4 worm cellular contexts compared by ENCODE assay signal in the genomic region with DNA sequence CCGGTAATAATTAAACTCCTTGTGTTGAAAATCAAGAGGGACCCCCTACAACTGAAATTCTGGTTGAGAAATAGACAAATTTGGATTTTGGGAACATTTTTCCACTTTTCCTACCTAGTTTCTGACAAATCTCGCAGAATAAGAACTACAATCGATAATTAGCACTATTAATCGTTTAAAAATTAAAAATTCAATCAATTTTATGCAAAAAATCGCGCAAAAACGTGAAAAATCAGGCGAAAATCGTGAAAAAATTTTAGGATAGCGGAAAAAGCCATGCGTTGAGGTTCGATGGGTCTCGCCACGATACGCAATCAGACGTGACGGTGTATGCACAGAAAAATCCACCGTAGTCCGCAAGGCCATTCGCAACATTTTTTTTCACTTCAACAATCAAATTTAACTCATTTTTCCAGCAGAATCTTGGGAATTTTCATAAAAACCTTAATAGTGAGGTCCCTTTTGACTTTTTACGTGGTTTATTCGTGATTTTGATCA.
TF ChIP-seq lines count a peak whose summit lies in the region.

Gene lias-1 (minus strand): TSS at position 51 of the 498 bp plus-strand sequence.

TF ChIP-seq in whole organism, L2 larva, 48 proteins besides CTCF, POLR2A, EP300 and RAD21 (continued from another document):
- TF ChIP-seq ztf-11 (tag; optimal IDR thresholded peaks at IDR 0.05; lab: Kevin White, UChicago), result no peak
- peak; percentile 86 for TF ChIP-seq nhr-25 (tag; optimal IDR thresholded peaks at IDR 0.05; lab: Kevin White, UChicago)
- TF ChIP-seq peb-1 (tag; optimal IDR thresholded peaks at IDR 0.05; lab: Kevin White, UChicago), result no peak
- TF ChIP-seq unc-39 (tag; optimal IDR thresholded peaks at IDR 0.05; lab: Kevin White, UChicago), result no peak
- peak; percentile 88 for TF ChIP-seq crh-2 (tag; optimal IDR thresholded peaks at IDR 0.05; lab: Kevin White, UChicago)
- peak; percentile 76 for TF ChIP-seq fos-1 (tag; optimal IDR thresholded peaks at IDR 0.05; lab: Kevin White, UChicago)
- peak; percentile 23 for TF ChIP-seq mab-5 (tag; optimal IDR thresholded peaks at IDR 0.05; lab: Kevin White, UChicago)
- TF ChIP-seq dmd-4 (tag; optimal IDR thresholded peaks at IDR 0.05; lab: Kevin White, UChicago), result no peak
- no peak for TF ChIP-seq ztf-1 (GFP tag; conservative IDR thresholded peaks at IDR 0.05; lab: Robert Waterston, UW)
- no peak for TF ChIP-seq nhr-11 (tag; optimal IDR thresholded peaks at IDR 0.05; lab: Kevin White, UChicago)
- TF ChIP-seq lin-13 (GFP tag; optimal IDR thresholded peaks at IDR 0.05; lab: Kevin White, UChicago), result peak; percentile 85
- peak; percentile 55 for TF ChIP-seq sma-9 (GFP tag; optimal IDR thresholded peaks at IDR 0.05; lab: Kevin White, UChicago)
- TF ChIP-seq sma-9 (tag; optimal IDR thresholded peaks at IDR 0.05; lab: Kevin White, UChicago), result no peak
- peak; percentile 40 for TF ChIP-seq ztf-4 (tag; optimal IDR thresholded peaks at IDR 0.05; lab: Kevin White, UChicago)
- peak; percentile 29 for TF ChIP-seq zag-1 (tag; optimal IDR thresholded peaks at IDR 0.05; lab: Kevin White, UChicago)
- peak; percentile 43 for TF ChIP-seq sem-4 (tag; optimal IDR thresholded peaks at IDR 0.05; lab: Kevin White, UChicago)
- TF ChIP-seq unc-55 (GFP tag; optimal IDR thresholded peaks at IDR 0.05; lab: Kevin White, UChicago), result peak; percentile 93
- peak; percentile 79 for TF ChIP-seq gmeb-1 (tag; optimal IDR thresholded peaks at IDR 0.05; lab: Kevin White, UChicago)
- TF ChIP-seq nhr-77 (tag; optimal IDR thresholded peaks at IDR 0.05; lab: Kevin White, UChicago), result no peak
- TF ChIP-seq Y55F3AM.14 (GFP tag; optimal IDR thresholded peaks at IDR 0.05; lab: Kevin White, UChicago), result no peak
- TF ChIP-seq mdl-1 (tag; optimal IDR thresholded peaks at IDR 0.05; lab: Kevin White, UChicago), result peak in 1 of 2 experiments; percentile 21
- TF ChIP-seq lsy-2 (tag; optimal IDR thresholded peaks at IDR 0.05; lab: Kevin White, UChicago), result peak; percentile 91 to 98
- peak; percentile 92 for TF ChIP-seq C34F6.9 (tag; optimal IDR thresholded peaks at IDR 0.05; lab: Kevin White, UChicago)
- TF ChIP-seq ZK546.5 (tag; optimal IDR thresholded peaks at IDR 0.05; lab: Kevin White, UChicago), result no peak
- TF ChIP-seq nhr-12 (tag; optimal IDR thresholded peaks at IDR 0.05; lab: Kevin White, UChicago), result no peak
- no peak for TF ChIP-seq unc-62 (GFP tag; optimal IDR thresholded peaks at IDR 0.05; lab: Kevin White, UChicago)
- no peak for TF ChIP-seq elt-3 (tag; optimal IDR thresholded peaks at IDR 0.05; lab: Kevin White, UChicago)

TF ChIP-seq in whole organism, L4 larva, 104 proteins besides CTCF, POLR2A, EP300 and RAD21 (continued from another document and continues in another):
- peak; percentile 66 for TF ChIP-seq hmg-1.1 (GFP tag; IDR thresholded peaks at IDR 0.05; lab: Robert Waterston, UW)
- peak; percentile 76 for TF ChIP-seq T20F7.1 (GFP tag; optimal IDR thresholded peaks at IDR 0.05; lab: Kevin White, UChicago)
- TF ChIP-seq dmd-8 (GFP tag; IDR thresholded peaks at IDR 0.05; lab: Robert Waterston, UW), result no peak
- no peak for TF ChIP-seq mxl-2 (GFP tag; conservative IDR thresholded peaks at IDR 0.05; lab: Robert Waterston, UW)
- no peak for TF ChIP-seq lin-1 (GFP tag; IDR thresholded peaks at IDR 0.05; lab: Robert Waterston, UW)
- no peak for TF ChIP-seq nhr-76 (tag; optimal IDR thresholded peaks at IDR 0.05; lab: Kevin White, UChicago)
- peak; percentile 84 for TF ChIP-seq dpl-1 (GFP tag; optimal IDR thresholded peaks at IDR 0.05; lab: Kevin White, UChicago)
- no peak for TF ChIP-seq aha-1 (tag; lab: Kevin White, UChicago)
- no peak for TF ChIP-seq daf-12 (tag; optimal IDR thresholded peaks at IDR 0.05; lab: Kevin White, UChicago)
- no peak for TF ChIP-seq skn-1 (tag; optimal IDR thresholded peaks at IDR 0.05; lab: Kevin White, UChicago)
- peak; percentile 90 for TF ChIP-seq mes-2 (tag; optimal IDR thresholded peaks at IDR 0.05; lab: Kevin White, UChicago; ENCODE audit: poor library complexity, severe bottlenecking)
- TF ChIP-seq F49E8.2 (tag; optimal IDR thresholded peaks at IDR 0.05; lab: Kevin White, UChicago; ENCODE audit: borderline replicate concordance), result no peak
- TF ChIP-seq snpc-1.2 (GFP tag; IDR thresholded peaks at IDR 0.05; lab: Robert Waterston, UW), result no peak
- no peak for TF ChIP-seq egl-27 (tag; optimal IDR thresholded peaks at IDR 0.05; lab: Kevin White, UChicago)
- no peak for TF ChIP-seq nhr-111 (GFP tag; optimal IDR thresholded peaks at IDR 0.05; lab: Kevin White, UChicago)
- TF ChIP-seq nhr-28 (tag; optimal IDR thresholded peaks at IDR 0.05; lab: Kevin White, UChicago), result peak; percentile 68
- TF ChIP-seq nhr-237 (tag; optimal IDR thresholded peaks at IDR 0.05; lab: Kevin White, UChicago), result no peak
- TF ChIP-seq ama-1 (optimal IDR thresholded peaks at IDR 0.05; lab: Kevin White, UChicago), result peak; percentile 92
- TF ChIP-seq tag-97 (GFP tag; IDR thresholded peaks at IDR 0.05; lab: Robert Waterston, UW), result no peak
- TF ChIP-seq R02D3.7 (tag; optimal IDR thresholded peaks at IDR 0.05; lab: Kevin White, UChicago), result no peak
- no peak for TF ChIP-seq lin-29 (GFP tag; IDR thresholded peaks at IDR 0.05; lab: Robert Waterston, UW)
- TF ChIP-seq nhr-41 (GFP tag; IDR thresholded peaks at IDR 0.05; lab: Robert Waterston, UW), result no peak
- TF ChIP-seq D1046.2 (GFP tag; IDR thresholded peaks at IDR 0.05; lab: Robert Waterston, UW), result no peak
- no peak for TF ChIP-seq Y75B8A.6 (GFP tag; IDR thresholded peaks at IDR 0.05; lab: Robert Waterston, UW)
- TF ChIP-seq sdz-12 (GFP tag; optimal IDR thresholded peaks at IDR 0.05; lab: Kevin White, UChicago), result no peak
- no peak for TF ChIP-seq F44E2.7 (GFP tag; IDR thresholded peaks at IDR 0.05; lab: Robert Waterston, UW)
- no peak for TF ChIP-seq fos-1 (tag; optimal IDR thresholded peaks at IDR 0.05; lab: Kevin White, UChicago)
- TF ChIP-seq tra-1 (GFP tag; IDR thresholded peaks at IDR 0.05; lab: Robert Waterston, UW), result no peak
- TF ChIP-seq unc-130 (GFP tag; optimal IDR thresholded peaks at IDR 0.05; lab: Kevin White, UChicago), result peak; percentile 8
- TF ChIP-seq nhr-11 (tag; optimal IDR thresholded peaks at IDR 0.05; lab: Kevin White, UChicago), result peak; percentile 70
- peak; percentile 69 for TF ChIP-seq hlh-11 (tag; optimal IDR thresholded peaks at IDR 0.05; lab: Kevin White, UChicago)
- TF ChIP-seq gei-8 (GFP tag; optimal IDR thresholded peaks at IDR 0.05; lab: Kevin White, UChicago), result no peak
- TF ChIP-seq Y48G9A.11 (GFP tag; IDR thresholded peaks at IDR 0.05; lab: Robert Waterston, UW), result no peak
- TF ChIP-seq duxl-1 (tag; optimal IDR thresholded peaks at IDR 0.05; lab: Kevin White, UChicago; ENCODE audit: poor library complexity), result peak; percentile 21
- TF ChIP-seq nhr-6 (tag; optimal IDR thresholded peaks at IDR 0.05; lab: Kevin White, UChicago), result peak; percentile 73
- no peak for TF ChIP-seq nhr-42 (GFP tag; IDR thresholded peaks at IDR 0.05; lab: Robert Waterston, UW)

TF ChIP-seq in whole organism, late embryonic, 69 proteins besides CTCF, POLR2A, EP300 and RAD21 (continued from another document):
- no peak for TF ChIP-seq sox-2 (GFP tag; IDR thresholded peaks at IDR 0.05; lab: Robert Waterston, UW)
- peak; percentile 15 for TF ChIP-seq dve-1 (tag; optimal IDR thresholded peaks at IDR 0.05; lab: Kevin White, UChicago)
- TF ChIP-seq npax-4 (tag; optimal IDR thresholded peaks at IDR 0.05; lab: Kevin White, UChicago), result no peak
- TF ChIP-seq tbx-2 (tag; optimal IDR thresholded peaks at IDR 0.05; lab: Kevin White, UChicago), result peak; percentile 75
- peak; percentile 35 for TF ChIP-seq madf-2 (tag; optimal IDR thresholded peaks at IDR 0.05; lab: Kevin White, UChicago)
- TF ChIP-seq ttx-3 (tag; optimal IDR thresholded peaks at IDR 0.05; lab: Kevin White, UChicago), result peak; percentile 13
- no peak for TF ChIP-seq nhr-232 (tag; optimal IDR thresholded peaks at IDR 0.05; lab: Kevin White, UChicago)
- no peak for TF ChIP-seq ceh-22 (tag; optimal IDR thresholded peaks at IDR 0.05; lab: Kevin White, UChicago)
- TF ChIP-seq ama-1 (optimal IDR thresholded peaks at IDR 0.05; lab: Kevin White, UChicago), result no peak
- TF ChIP-seq rnt-1 (tag; optimal IDR thresholded peaks at IDR 0.05; lab: Kevin White, UChicago), result peak; percentile 3
- TF ChIP-seq unc-55 (GFP tag; optimal IDR thresholded peaks at IDR 0.05; lab: Kevin White, UChicago), result peak; percentile 54
- TF ChIP-seq ceh-31 (tag; optimal IDR thresholded peaks at IDR 0.05; lab: Kevin White, UChicago), result peak; percentile 60
- no peak for TF ChIP-seq hlh-15 (tag; optimal IDR thresholded peaks at IDR 0.05; lab: Kevin White, UChicago)
- peak; percentile 42 for TF ChIP-seq ceh-34 (tag; optimal IDR thresholded peaks at IDR 0.05; lab: Kevin White, UChicago)

TF ChIP-seq in whole organism, mixed stage, embryonic, 35 proteins besides CTCF, POLR2A, EP300 and RAD21 (continued from another document):
- TF ChIP-seq mep-1 (tag; optimal IDR thresholded peaks at IDR 0.05; lab: Kevin White, UChicago) (peak; percentile 92), elt-3 (tag; optimal IDR thresholded peaks at IDR 0.05; lab: Kevin White, UChicago) (no peak), zip-8 (tag; optimal IDR thresholded peaks at IDR 0.05; lab: Kevin White, UChicago) (no peak), unc-39 (tag; optimal IDR thresholded peaks at IDR 0.05; lab: Kevin White, UChicago) (no peak), flh-1 (GFP tag; optimal IDR thresholded peaks at IDR 0.05; lab: Kevin White, UChicago) (no peak), hlh-1 (tag; optimal IDR thresholded peaks at IDR 0.05; lab: Kevin White, UChicago) (peak; percentile 80), mab-5 (tag; optimal IDR thresholded peaks at IDR 0.05; lab: Kevin White, UChicago) (no peak), ztf-11 (tag; optimal IDR thresholded peaks at IDR 0.05; lab: Kevin White, UChicago) (peak; percentile 15)
